Worm (Caenorhabditis elegans): ENCODE data around the gene ugt-54.

ugt-54 gene

ce11 chrIV:10780583-10780982 lies 19.1 kb downstream of the ugt-54 start, which contains the start of gene swt-3:
TSS of gene swt-3 (minus strand) at chrIV:10780683.
- TF ChIP-seq lin-13 (tag; optimal IDR thresholded peaks at IDR 0.05) (no peak), ceh-43 (GFP tag; optimal IDR thresholded peaks at IDR 0.05) (no peak), sem-2 (GFP tag; optimal IDR thresholded peaks at IDR 0.05) (no peak), nhr-237 (tag; optimal IDR thresholded peaks at IDR 0.05) (no peak), nhr-2 (tag; optimal IDR thresholded peaks at IDR 0.05) (no peak), lsy-2 (tag; optimal IDR thresholded peaks at IDR 0.05) (no peak), unc-62 (GFP tag; optimal IDR thresholded peaks at IDR 0.05) (no peak), snpc-4 (tag; optimal IDR thresholded peaks at IDR 0.05) (no peak)

DNA sequence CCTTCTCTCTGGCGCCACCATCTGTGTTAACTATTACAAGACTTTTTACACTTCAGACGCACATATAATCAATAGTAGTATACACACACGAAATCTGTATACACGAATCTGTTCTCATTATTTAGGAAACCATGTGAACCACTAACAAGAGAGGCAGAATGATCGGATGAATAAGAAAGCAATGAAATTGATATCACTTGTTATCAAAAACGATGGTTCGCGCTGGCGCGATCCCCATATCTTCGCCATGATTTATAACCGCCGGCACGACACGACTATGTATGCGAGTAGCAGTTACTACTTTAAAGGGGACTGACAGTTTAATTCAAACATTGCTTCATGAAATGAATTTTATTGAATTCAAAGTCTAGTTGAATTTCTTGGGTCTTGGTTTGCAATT lies 19.8 kb downstream of the ugt-54 start:
- TF ChIP-seq lsy-2 (tag; optimal IDR thresholded peaks at IDR 0.05), result no peak
- TF ChIP-seq unc-62 (GFP tag; optimal IDR thresholded peaks at IDR 0.05), result no peak
- TF ChIP-seq nhr-28 (tag; optimal IDR thresholded peaks at IDR 0.05), result no peak
- no peak for TF ChIP-seq mls-2 (tag; optimal IDR thresholded peaks at IDR 0.05)
- TF ChIP-seq blmp-1 (tag; optimal IDR thresholded peaks at IDR 0.05), result no peak

DNA sequence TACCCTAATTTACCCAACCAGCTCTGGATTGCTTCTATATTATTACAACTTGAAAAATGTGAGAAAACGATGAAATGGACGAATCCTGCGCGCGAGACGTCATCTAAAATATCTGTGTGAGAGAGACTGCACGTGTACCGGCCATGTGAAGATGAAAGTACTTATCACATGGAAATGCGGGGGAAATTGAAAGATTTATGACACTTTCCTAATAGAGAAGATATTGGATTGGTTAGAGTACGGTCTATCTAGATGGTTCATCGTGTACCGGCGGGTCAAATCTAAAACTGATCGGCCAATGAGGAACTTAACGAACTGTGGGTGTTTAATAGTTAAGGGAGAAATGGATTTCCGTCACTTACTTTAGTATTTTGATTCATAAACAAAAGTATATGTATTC lies 20.5 kb downstream of the ugt-54 start:
- no peak for TF ChIP-seq hlh-1 (tag; optimal IDR thresholded peaks at IDR 0.05)

- no peak for TF ChIP-seq ceh-83 (GFP tag; optimal IDR thresholded peaks at IDR 0.05)
- no peak for TF ChIP-seq lin-13 (tag; optimal IDR thresholded peaks at IDR 0.05)
- TF ChIP-seq sptf-1 (tag; optimal IDR thresholded peaks at IDR 0.05), result no peak
- no peak for TF ChIP-seq nhr-2 (tag; optimal IDR thresholded peaks at IDR 0.05)
- no peak for TF ChIP-seq sem-2 (GFP tag; optimal IDR thresholded peaks at IDR 0.05)
- TF ChIP-seq nhr-28 (tag; optimal IDR thresholded peaks at IDR 0.05), result no peak
- no peak for TF ChIP-seq cnd-1 (tag; optimal IDR thresholded peaks at IDR 0.05)
- TF ChIP-seq mep-1 (tag; optimal IDR thresholded peaks at IDR 0.05), result no peak
These were observed 22.6 kb downstream of the ugt-54 start for ce11 chrIV:10784085-10784484.

DNA sequence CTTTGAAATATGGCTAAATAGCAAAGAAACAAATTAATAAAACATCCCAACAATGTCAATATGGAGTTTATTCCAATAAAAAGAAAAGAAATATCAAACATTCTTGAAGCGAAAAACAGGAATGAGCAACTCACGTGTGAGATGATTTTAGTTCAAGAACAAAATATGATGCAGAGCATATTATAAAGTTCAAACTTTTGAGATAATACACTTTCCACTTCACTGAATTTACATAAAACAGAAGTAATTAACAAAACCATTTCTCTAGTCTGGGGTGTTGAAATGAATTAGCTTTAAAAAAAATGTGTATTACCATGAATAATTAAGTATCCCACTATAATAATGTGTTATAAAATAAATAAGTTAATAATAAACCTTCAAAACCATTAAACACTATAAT lies 25.2 kb downstream of the ugt-54 start, which contains the start of gene srd-7:
TSS of gene srd-7 (minus strand) at position 101 of the 400 bp plus-strand sequence.
- TF ChIP-seq nhr-237 (tag; optimal IDR thresholded peaks at IDR 0.05) (no peak), unc-39 (tag; optimal IDR thresholded peaks at IDR 0.05) (no peak), nhr-76 (tag; optimal IDR thresholded peaks at IDR 0.05) (no peak), ham-2 (GFP tag; optimal IDR thresholded peaks at IDR 0.05) (no peak), mep-1 (tag; optimal IDR thresholded peaks at IDR 0.05) (no peak), mls-2 (tag; optimal IDR thresholded peaks at IDR 0.05) (no peak), drap-1 (GFP tag; optimal IDR thresholded peaks at IDR 0.05) (no peak), elt-1 (tag; optimal IDR thresholded peaks at IDR 0.05; ENCODE audit: borderline replicate concordance, insufficient read depth) (no peak), tbx-8 (GFP tag; optimal IDR thresholded peaks at IDR 0.05) (no peak), snpc-4 (tag; optimal IDR thresholded peaks at IDR 0.05) (no peak), ceh-43 (GFP tag; optimal IDR thresholded peaks at IDR 0.05) (no peak), hlh-1 (tag; optimal IDR thresholded peaks at IDR 0.05) (no peak), ceh-39 (tag; optimal IDR thresholded peaks at IDR 0.05) (no peak), lin-13 (tag; optimal IDR thresholded peaks at IDR 0.05) (no peak), nhr-28 (tag; optimal IDR thresholded peaks at IDR 0.05) (no peak), M03D4.4 (tag; optimal IDR thresholded peaks at IDR 0.05) (no peak), sptf-1 (tag; optimal IDR thresholded peaks at IDR 0.05) (no peak), zip-8 (tag; optimal IDR thresholded peaks at IDR 0.05) (no peak), unc-120 (tag; optimal IDR thresholded peaks at IDR 0.05; ENCODE audit: poor library complexity, severe bottlenecking) (no peak)

- TF ChIP-seq unc-62 (GFP tag; optimal IDR thresholded peaks at IDR 0.05), result no peak
- no peak for TF ChIP-seq mab-5 (tag; optimal IDR thresholded peaks at IDR 0.05)
- no peak for TF ChIP-seq ceh-39 (tag; optimal IDR thresholded peaks at IDR 0.05)
- no peak for TF ChIP-seq flh-1 (GFP tag; optimal IDR thresholded peaks at IDR 0.05)
- TF ChIP-seq tbx-8 (GFP tag; optimal IDR thresholded peaks at IDR 0.05), result no peak
- no peak for TF ChIP-seq snpc-4 (tag; optimal IDR thresholded peaks at IDR 0.05)
- no peak for TF ChIP-seq ztf-11 (tag; optimal IDR thresholded peaks at IDR 0.05)
- no peak for TF ChIP-seq ham-2 (GFP tag; optimal IDR thresholded peaks at IDR 0.05)
- TF ChIP-seq zip-8 (tag; optimal IDR thresholded peaks at IDR 0.05), result no peak
- no peak for TF ChIP-seq elt-1 (tag; optimal IDR thresholded peaks at IDR 0.05; ENCODE audit: borderline replicate concordance, insufficient read depth)
- TF ChIP-seq drap-1 (GFP tag; optimal IDR thresholded peaks at IDR 0.05), result no peak
- TF ChIP-seq bed-3 (GFP tag; optimal IDR thresholded peaks at IDR 0.05), result no peak
- TF ChIP-seq mep-1 (tag; optimal IDR thresholded peaks at IDR 0.05), result no peak
- no peak for TF ChIP-seq sptf-1 (tag; optimal IDR thresholded peaks at IDR 0.05)
- no peak for TF ChIP-seq elt-3 (tag; optimal IDR thresholded peaks at IDR 0.05)
- TF ChIP-seq M03D4.4 (tag; optimal IDR thresholded peaks at IDR 0.05), result no peak
- TF ChIP-seq nhr-28 (tag; optimal IDR thresholded peaks at IDR 0.05), result no peak
These were observed 28.9 kb downstream of the ugt-54 start, which contains the start of gene pept-2 for ce11 chrIV:10790353-10790752. TSS of gene pept-2 (plus strand) at chrIV:10790653.
